Worm (Caenorhabditis elegans) whole organism, late embryonic: ENCODE data around the gene Y39A1A.18.

Experiments
- Y22D7AL.16 ChIP-seq: sonication (generic microtip); optimal IDR thresholded peaks from 2 replicates; lab custom pipeline; 2016; ENCODE audit warnings: missing genetic modification characterization, missing compliant biosample characterization
- ama-1 ChIP-seq: fragments of 150-350 bp; optimal IDR thresholded peaks from 2 replicates; lab custom pipeline; 2014
- ceh-14 ChIP-seq: sonication (generic microtip); optimal IDR thresholded peaks from 2 replicates; lab custom pipeline; 2016; ENCODE audit warnings: missing genotype, missing genetic modification characterization, missing compliant biosample characterization
- dmd-4 ChIP-seq: sonication (generic microtip); optimal IDR thresholded peaks from 2 replicates; lab custom pipeline; 2016; ENCODE audit warnings: borderline replicate concordance, missing genetic modification characterization, missing compliant biosample characterization
- elt-2 ChIP-seq: sonication (generic microtip); optimal IDR thresholded peaks from 2 replicates; lab custom pipeline; 2016; ENCODE audit warnings: missing genetic modification reagents, missing genetic modification characterization, missing compliant biosample characterization
- madf-2 ChIP-seq: sonication (generic microtip); optimal IDR thresholded peaks from 2 replicates; lab custom pipeline; 2017; ENCODE audit warnings: missing genetic modification characterization, missing compliant biosample characterization

DNA sequence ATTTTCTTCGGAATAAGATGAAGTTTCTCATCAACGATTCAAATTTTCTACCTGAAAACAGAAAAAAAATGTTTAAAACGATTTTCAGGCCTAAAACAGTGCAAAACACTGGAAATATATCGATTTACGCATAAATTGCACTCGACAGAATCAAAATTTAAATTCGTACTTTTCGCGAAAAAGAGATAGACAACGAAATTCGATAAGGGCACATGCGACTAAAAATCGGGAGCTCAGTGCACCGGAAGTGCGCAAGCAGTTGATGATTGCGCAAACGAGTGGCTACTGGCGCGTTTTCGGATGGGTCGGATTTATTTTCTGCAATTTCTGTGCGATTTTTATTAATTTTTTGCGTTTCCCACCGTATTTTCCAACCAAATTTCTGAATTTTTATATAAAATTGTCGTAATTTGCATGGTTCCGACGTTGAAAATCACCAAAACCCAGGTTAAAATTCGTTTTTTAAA, 12.7 kb upstream of the Y39A1A.18 start, which contains the start of the genes Y39A1A.21 and Y39A1A.22:
- TF ChIP-seq madf-2: no peak
- no peak for TF ChIP-seq Y22D7AL.16 (tag; lab: Kevin White, UChicago)
- peak; percentile 75 for TF ChIP-seq elt-2 (tag; lab: Kevin White, UChicago)
- no peak for TF ChIP-seq ceh-14 (tag; lab: Kevin White, UChicago)
- no peak for TF ChIP-seq ama-1 (lab: Kevin White, UChicago)
- no peak for TF ChIP-seq dmd-4 (tag; lab: Kevin White, UChicago)
